Worm (Caenorhabditis elegans): ENCODE data around the gene prmn-1.

ce11 chrX:11351856-11352255 is 33.0 kb upstream of the prmn-1 start, which contains the start of gene pgp-3:
- TF ChIP-seq Y67H2A.10 (GFP tag; conservative IDR thresholded peaks at IDR 0.05) = no peak
- TF ChIP-seq snpc-4 (GFP tag; optimal IDR thresholded peaks at IDR 0.05) = no peak
- no peak for TF ChIP-seq snpc-4 (tag; optimal IDR thresholded peaks at IDR 0.05)
- TF ChIP-seq ceh-40 (GFP tag; IDR thresholded peaks at IDR 0.05) = no peak
- no peak for TF ChIP-seq dpl-1 (GFP tag; optimal IDR thresholded peaks at IDR 0.05)
- TF ChIP-seq madf-3 (GFP tag; IDR thresholded peaks at IDR 0.05) = no peak
- TF ChIP-seq unc-62 (GFP tag; optimal IDR thresholded peaks at IDR 0.05) = no peak
- no peak for TF ChIP-seq cebp-2 (GFP tag; IDR thresholded peaks at IDR 0.05)
- no peak for TF ChIP-seq ekl-4 (GFP tag; IDR thresholded peaks at IDR 0.05)
- no peak for TF ChIP-seq C06A6.2 (GFP tag; conservative IDR thresholded peaks at IDR 0.05)
- no peak for TF ChIP-seq ztf-26 (tag; optimal IDR thresholded peaks at IDR 0.05)
- TF ChIP-seq nhr-80 (tag; optimal IDR thresholded peaks at IDR 0.05) = no peak
- TF ChIP-seq Y95B8A.8 (GFP tag; IDR thresholded peaks at IDR 0.05) = no peak
- TF ChIP-seq let-526 (GFP tag; IDR thresholded peaks at IDR 0.05) = no peak
- no peak for TF ChIP-seq akir-1 (GFP tag; optimal IDR thresholded peaks at IDR 0.05)
